Fruit fly (Drosophila melanogaster) whole organism, wandering third instar larva: Measurements from ENCODE around the gene CG12617.

Experiments
- Abd-B ChIP-seq: fragments of >200 bp; optimal IDR thresholded peaks from 2 replicates; lab custom pipeline; 2017; ENCODE audit warnings: missing biosample characterization, missing genetic modification characterization
- Vsx2 ChIP-seq: fragments of 200-300, 225-300 bp; sonication (Bioruptor generic); optimal IDR thresholded peaks from 2 replicates; lab custom pipeline; 2018; ENCODE audit warnings: missing biosample characterization, missing genetic modification characterization; ENCODE audit not compliant: partially characterized antibody

DNA sequence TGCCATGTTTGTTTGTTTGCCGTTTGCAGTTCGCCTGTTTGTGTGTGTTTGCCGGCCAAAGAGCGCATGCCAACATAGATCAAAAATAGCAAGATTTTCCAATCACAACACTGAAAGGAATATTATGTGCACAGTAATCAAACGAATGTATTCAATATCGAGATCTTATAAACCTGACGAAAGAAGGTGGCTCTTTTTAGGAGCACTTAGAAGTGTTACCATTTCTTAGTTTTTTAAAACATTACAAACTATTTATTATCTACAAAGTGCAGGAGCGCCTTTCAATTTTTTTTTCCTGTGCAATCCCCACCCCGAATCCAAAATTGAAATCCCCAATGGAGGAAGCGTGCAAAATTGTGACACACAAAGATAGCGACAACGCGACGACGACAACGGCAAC, 46.1 kb downstream of the CG12617 start:
- TF ChIP-seq Vsx2 (GFP tag; lab: Kevin White, UChicago) (no peak), Abd-B (GFP tag; lab: Kevin White, UChicago) (no peak)
